Worm (Caenorhabditis elegans) whole organism, young adult: Measurements from ENCODE around the gene C23G10.11.

Experiments used
- atf-7 ChIP-seq: sonication (generic microtip); optimal IDR thresholded peaks from 2 replicates; lab custom pipeline; 2017; ENCODE audit warnings: mild to moderate bottlenecking, missing genetic modification characterization, missing compliant biosample characterization
- dox-1 ChIP-seq: fragments of 200-800 bp; sonication (Bioruptor generic); IDR thresholded peaks from 2 replicates; pipeline ENCODE4 v1.3.6; 2022; ENCODE audit warnings: missing genetic modification reagents, missing genetic modification characterization, missing compliant biosample characterization
- efl-1 ChIP-seq: fragments of 150-350 bp; optimal IDR thresholded peaks from 2 replicates; lab custom pipeline; 2014; ENCODE audit warnings: missing biosample characterization, missing genetic modification reagents, missing genetic modification characterization
- ztf-6 ChIP-seq: fragments of 200-800 bp; sonication (Bioruptor generic); IDR thresholded peaks from 2 replicates; pipeline ENCODE4 v1.3.6; 2022; ENCODE audit warnings: missing genetic modification reagents, missing genetic modification characterization, missing compliant biosample characterization

DNA sequence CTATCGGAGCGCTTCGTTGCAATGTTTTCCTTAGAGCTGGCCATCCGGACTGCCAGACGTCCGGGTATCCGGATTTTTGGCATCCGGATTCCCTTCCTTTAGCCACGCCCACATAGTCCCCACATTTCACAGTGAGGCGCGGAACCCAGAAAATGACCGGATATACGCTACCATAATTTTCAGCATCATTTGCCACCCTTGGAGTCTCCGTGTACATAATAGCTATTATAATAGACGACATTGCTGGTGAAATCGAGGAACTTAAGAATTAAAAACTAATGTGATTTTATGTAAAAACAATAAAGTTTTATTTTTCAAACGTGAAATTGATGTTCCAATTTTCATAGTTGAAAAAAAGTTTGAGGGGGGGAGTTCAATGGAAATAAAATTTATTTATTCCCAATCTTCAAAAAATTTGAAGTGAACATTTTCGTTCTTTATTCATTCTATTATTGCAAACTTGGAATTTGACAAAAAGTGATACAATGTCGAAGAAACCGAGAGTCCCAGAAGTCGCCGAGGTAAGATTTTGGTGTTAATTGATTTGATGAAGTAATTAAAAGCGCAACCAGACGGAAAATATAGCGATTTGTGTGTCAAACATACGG is 5.1 kb downstream of the C23G10.11 start:
- TF ChIP-seq efl-1 (GFP tag; lab: Kevin White, UChicago) (no peak), ztf-6 (GFP tag; lab: Robert Waterston, UW) (no peak), dox-1 (no peak; the same call in 1 of the 2 replicates), atf-7 (no peak)
